Worm (Caenorhabditis elegans): ENCODE results near the gene R04F11.2.

DNA sequence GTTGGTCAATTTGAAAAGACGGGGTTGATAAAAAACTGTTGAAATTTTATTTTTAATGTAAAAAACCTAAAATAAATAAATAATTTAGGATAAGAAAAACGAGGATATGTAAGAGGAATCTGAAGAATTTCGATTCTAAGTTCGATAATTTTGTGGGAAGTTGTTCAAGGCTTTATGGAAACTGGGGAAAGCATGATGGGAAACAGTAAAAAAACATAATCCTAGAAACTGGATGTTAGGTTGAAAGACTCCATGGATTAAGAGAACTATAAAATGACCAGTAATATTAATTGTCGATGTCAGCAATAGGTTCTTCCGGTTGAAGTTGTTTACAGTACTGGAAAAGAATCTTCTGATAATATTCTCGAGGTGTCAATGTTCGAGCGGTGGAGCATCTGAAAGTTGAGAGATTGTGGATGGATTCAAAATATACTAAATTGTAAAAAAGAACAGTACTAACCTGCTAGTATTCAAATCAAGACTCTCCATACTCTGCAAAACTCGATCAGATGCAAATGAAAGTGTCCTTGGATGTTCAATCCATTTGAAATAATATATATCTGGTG lies 2.2 kb downstream of the R04F11.2 start:
- TF ChIP-seq him-1 (tag; optimal IDR thresholded peaks at IDR 0.05), result no peak
- TF ChIP-seq dao-5 (tag; optimal IDR thresholded peaks at IDR 0.05), result no peak
